Worm (Caenorhabditis elegans): ENCODE measurements around the gene nhr-56.

- TF ChIP-seq daf-19 (GFP tag; conservative IDR thresholded peaks at IDR 0.05) = no peak
- no peak for TF ChIP-seq skn-1 (tag; optimal IDR thresholded peaks at IDR 0.05)
- TF ChIP-seq lsy-2 (tag; optimal IDR thresholded peaks at IDR 0.05) = no peak
- TF ChIP-seq lin-38 (GFP tag; IDR thresholded peaks at IDR 0.05) = no peak
- no peak for TF ChIP-seq snpc-4 (tag; optimal IDR thresholded peaks at IDR 0.05)
- no peak for TF ChIP-seq nhr-237 (tag; optimal IDR thresholded peaks at IDR 0.05)
- TF ChIP-seq dmd-9 (GFP tag; IDR thresholded peaks at IDR 0.05) = no peak
- TF ChIP-seq ceh-82 (tag; optimal IDR thresholded peaks at IDR 0.05) = no peak
- TF ChIP-seq unc-39 (tag; optimal IDR thresholded peaks at IDR 0.05) = no peak
Observed at ce11 chrV:2264455-2264854, 45.7 kb downstream of the nhr-56 start, which contains the start of gene nhr-183.

Data from whole organism, L4 larva.